Worm (Caenorhabditis elegans) whole organism, mixed stage, embryonic: ENCODE data around the gene C47E12.3.

Experiments used
- M03D4.4 ChIP-seq: sonication (generic microtip); optimal IDR thresholded peaks from 2 replicates; lab custom pipeline; 2017; ENCODE audit warnings: mild to moderate bottlenecking, missing genetic modification characterization, missing compliant biosample characterization
- bed-3 ChIP-seq: fragments of 200-800 bp; sonication (Bioruptor generic); optimal IDR thresholded peaks from 3 replicates; lab custom pipeline; 2018; ENCODE audit warnings: mild to moderate bottlenecking, missing genetic modification characterization, moderate library complexity, missing compliant biosample characterization
- blmp-1 ChIP-seq: fragments of 150-350 bp; optimal IDR thresholded peaks from 2 replicates; lab custom pipeline; 2014; ENCODE audit warnings: missing biosample characterization, missing genetic modification characterization
- ceh-39 ChIP-seq: fragments of 150-350 bp; optimal IDR thresholded peaks from 2 replicates; lab custom pipeline; 2014; ENCODE audit warnings: missing biosample characterization, missing genetic modification characterization
- ceh-43 ChIP-seq: fragments of 200-800 bp; sonication (Bioruptor generic); optimal IDR thresholded peaks from 2 replicates; lab custom pipeline; 2018; ENCODE audit warnings: mild to moderate bottlenecking, missing genetic modification characterization, moderate library complexity, missing compliant biosample characterization
- ces-1 ChIP-seq: fragments of 150-350 bp; optimal IDR thresholded peaks from 2 replicates; lab custom pipeline; 2014; ENCODE audit warnings: missing biosample characterization, missing genetic modification reagents, missing genetic modification characterization
- cnd-1 ChIP-seq: fragments of 200-800 bp; sonication (Bioruptor generic); optimal IDR thresholded peaks from 2 replicates; lab custom pipeline; 2018; ENCODE audit warnings: mild to moderate bottlenecking, missing genetic modification characterization, missing compliant biosample characterization
- drap-1 ChIP-seq: fragments of 200-800 bp; sonication (Bioruptor generic); optimal IDR thresholded peaks from 3 replicates; lab custom pipeline; 2018; ENCODE audit warnings: mild to moderate bottlenecking, missing genetic modification characterization, missing compliant biosample characterization
- elt-1 ChIP-seq: sonication (generic microtip); optimal IDR thresholded peaks from 2 replicates; lab custom pipeline; 2017; ENCODE audit warnings: missing genetic modification characterization, mild to moderate bottlenecking, missing compliant biosample characterization, antibody characterized with exemption, moderate library complexity, borderline replicate concordance; ENCODE audit not compliant: insufficient read depth
- elt-3 ChIP-seq: fragments of 150-350 bp; optimal IDR thresholded peaks from 2 replicates; lab custom pipeline; 2014; ENCODE audit warnings: missing biosample characterization, missing genetic modification characterization
- flh-1 ChIP-seq: fragments of 200-800 bp; sonication (Bioruptor generic); optimal IDR thresholded peaks from 2 replicates; lab custom pipeline; 2018; ENCODE audit warnings: mild to moderate bottlenecking, missing genetic modification characterization, moderate library complexity, missing compliant biosample characterization
- hlh-1 ChIP-seq: fragments of 150-350 bp; optimal IDR thresholded peaks from 2 replicates; lab custom pipeline; 2014; ENCODE audit warnings: missing biosample characterization, missing genetic modification reagents, missing genetic modification characterization
- lin-13 ChIP-seq: fragments of 150-350 bp; optimal IDR thresholded peaks from 2 replicates; lab custom pipeline; 2014; ENCODE audit warnings: missing biosample characterization, missing genetic modification characterization
- lin-32 ChIP-seq: fragments of 200-800 bp; sonication (Bioruptor generic); optimal IDR thresholded peaks from 2 replicates; lab custom pipeline; 2018; ENCODE audit warnings: mild to moderate bottlenecking, missing genetic modification characterization, missing compliant biosample characterization
- lsy-2 ChIP-seq: fragments of 150-350 bp; optimal IDR thresholded peaks from 2 replicates; lab custom pipeline; 2014; ENCODE audit warnings: missing biosample characterization, missing genetic modification characterization
- mep-1 ChIP-seq: fragments of 150-350 bp; optimal IDR thresholded peaks from 2 replicates; lab custom pipeline; 2017; ENCODE audit warnings: missing biosample characterization, missing genetic modification reagents, missing genetic modification characterization, inconsistent platforms
- mls-2 ChIP-seq: sonication (generic microtip); optimal IDR thresholded peaks from 2 replicates; lab custom pipeline; 2016; ENCODE audit warnings: mild to moderate bottlenecking, missing genetic modification characterization, moderate library complexity, missing compliant biosample characterization
- nhr-12 ChIP-seq: fragments of 150-350 bp; optimal IDR thresholded peaks from 2 replicates; lab custom pipeline; 2014; ENCODE audit warnings: missing biosample characterization, missing genetic modification characterization
- nhr-2 ChIP-seq: fragments of 150-350 bp; optimal IDR thresholded peaks from 2 replicates; lab custom pipeline; 2014; ENCODE audit warnings: missing biosample characterization, missing genetic modification characterization
- nhr-237 ChIP-seq: fragments of 150-350 bp; optimal IDR thresholded peaks from 2 replicates; lab custom pipeline; 2014; ENCODE audit warnings: missing biosample characterization, missing genetic modification characterization
- nhr-28 ChIP-seq: fragments of 150-350 bp; optimal IDR thresholded peaks from 2 replicates; lab custom pipeline; 2014; ENCODE audit warnings: missing biosample characterization, missing genetic modification characterization
- nhr-76 ChIP-seq: sonication (generic microtip); optimal IDR thresholded peaks from 2 replicates; lab custom pipeline; 2017; ENCODE audit warnings: missing biosample characterization, missing genetic modification characterization
- sem-2 ChIP-seq: fragments of 200-800 bp; sonication (Bioruptor generic); optimal IDR thresholded peaks from 2 replicates; lab custom pipeline; 2018; ENCODE audit warnings: mild to moderate bottlenecking, missing genetic modification characterization, missing compliant biosample characterization
- snpc-4 ChIP-seq: fragments of 150-350 bp; optimal IDR thresholded peaks from 2 replicates; lab custom pipeline; 2014; ENCODE audit warnings: missing biosample characterization, missing genetic modification characterization
- sptf-1 ChIP-seq: sonication (generic microtip); optimal IDR thresholded peaks from 2 replicates; lab custom pipeline; 2017; ENCODE audit warnings: mild to moderate bottlenecking, missing genetic modification characterization, moderate library complexity, missing compliant biosample characterization
- unc-120 ChIP-seq: sonication (generic microtip); optimal IDR thresholded peaks from 2 replicates; lab custom pipeline; 2017; ENCODE audit warnings: missing genetic modification characterization, missing compliant biosample characterization; ENCODE audit not compliant: poor library complexity, severe bottlenecking
- unc-39 ChIP-seq: fragments of 150-350 bp; optimal IDR thresholded peaks from 2 replicates; lab custom pipeline; 2014; ENCODE audit warnings: missing biosample characterization, missing genetic modification characterization
- unc-62 ChIP-seq: fragments of 150-350 bp; optimal IDR thresholded peaks from 2 replicates; lab custom pipeline; 2014; ENCODE audit warnings: missing biosample characterization, missing genetic modification reagents, missing genetic modification characterization
- zip-8 ChIP-seq: fragments of 150-350 bp; optimal IDR thresholded peaks from 2 replicates; lab custom pipeline; 2014; ENCODE audit warnings: missing biosample characterization, missing genetic modification characterization

The C47E12.3 gene

ce11 chrIV:9998487-9999218 lies 3.0 kb downstream of the C47E12.3 start, which contains the start of gene pyp-1:
Gene pyp-1 (minus strand): TSS chrIV:9998925.
- TF ChIP-seq nhr-76 (tag; lab: Kevin White, UChicago) (no peak), sem-2 (GFP tag; lab: Kevin White, UChicago) (no peak), ceh-39 (tag; lab: Kevin White, UChicago) (no peak), mep-1 (no peak), lsy-2 (tag; lab: Kevin White, UChicago) (peak; percentile 54)
- TF ChIP-seq, all 35 proteins: peak for 1

ce11 chrIV:9994895-9995394 lies 6.7 kb downstream of the C47E12.3 start, which contains the start of gene uba-1:
Gene uba-1 (minus strand): TSS chrIV:9994945.
- TF ChIP-seq nhr-2 (no peak), lin-13 (tag; lab: Kevin White, UChicago) (no peak), lin-32 (GFP tag; lab: Kevin White, UChicago) (no peak), ceh-43 (no peak), snpc-4 (tag; lab: Kevin White, UChicago) (no peak), mls-2 (tag; lab: Kevin White, UChicago) (no peak), elt-3 (tag; lab: Kevin White, UChicago) (no peak), flh-1 (no peak), unc-120 (tag; lab: Kevin White, UChicago) (no peak), nhr-12 (tag; lab: Kevin White, UChicago) (no peak), M03D4.4 (tag; lab: Kevin White, UChicago) (no peak), elt-1 (tag; lab: Kevin White, UChicago) (no peak), lsy-2 (tag; lab: Kevin White, UChicago) (no peak), bed-3 (GFP tag; lab: Kevin White, UChicago) (no peak), ces-1 (GFP tag; lab: Kevin White, UChicago) (no peak), hlh-1 (no peak), cnd-1 (tag; lab: Kevin White, UChicago) (no peak), sptf-1 (tag; lab: Kevin White, UChicago) (no peak), nhr-237 (tag; lab: Kevin White, UChicago) (no peak), blmp-1 (tag; lab: Kevin White, UChicago) (no peak)

ce11 chrIV:9993403-9994132 lies 8.1 kb downstream of the C47E12.3 start:
- TF ChIP-seq unc-62 (GFP tag; lab: Kevin White, UChicago) (no peak), lsy-2 (tag; lab: Kevin White, UChicago) (no peak), sem-2 (GFP tag; lab: Kevin White, UChicago) (no peak), nhr-12 (tag; lab: Kevin White, UChicago) (no peak), blmp-1 (tag; lab: Kevin White, UChicago) (no peak), drap-1 (GFP tag; lab: Kevin White, UChicago) (no peak), ceh-39 (tag; lab: Kevin White, UChicago) (no peak), unc-39 (tag; lab: Kevin White, UChicago) (no peak)
- TF ChIP-seq, all 35 proteins: peak for 0

DNA sequence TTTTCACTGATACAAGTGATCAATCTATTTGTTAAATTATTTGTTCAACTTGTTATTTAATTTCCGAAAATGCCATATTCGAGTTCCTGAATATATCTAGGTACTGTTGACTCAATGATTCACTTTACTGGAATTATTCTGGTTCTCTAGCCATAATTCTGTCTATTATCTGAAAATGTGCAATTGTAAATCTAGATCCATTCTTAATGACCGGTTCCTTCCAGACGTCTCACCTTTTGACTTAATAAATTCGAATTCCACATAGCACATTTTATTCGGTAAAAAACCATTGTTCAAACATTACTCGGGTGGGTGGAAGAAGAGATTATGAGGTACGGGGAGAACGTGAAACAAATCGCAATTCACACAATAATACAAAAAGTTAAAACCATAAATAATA lies 12.2 kb downstream of the C47E12.3 start:
- TF ChIP-seq sptf-1 (tag; lab: Kevin White, UChicago): no peak
- no peak for TF ChIP-seq lsy-2 (tag; lab: Kevin White, UChicago)
- TF ChIP-seq hlh-1: no peak
- no peak for TF ChIP-seq snpc-4 (tag; lab: Kevin White, UChicago)
- no peak for TF ChIP-seq mep-1
- no peak for TF ChIP-seq elt-3 (tag; lab: Kevin White, UChicago)
- TF ChIP-seq sem-2 (GFP tag; lab: Kevin White, UChicago): no peak
- no peak for TF ChIP-seq nhr-237 (tag; lab: Kevin White, UChicago)
- TF ChIP-seq cnd-1 (tag; lab: Kevin White, UChicago): no peak
- TF ChIP-seq nhr-28 (tag; lab: Kevin White, UChicago): no peak
- TF ChIP-seq zip-8 (tag; lab: Kevin White, UChicago): no peak
- TF ChIP-seq lin-13 (tag; lab: Kevin White, UChicago): no peak
- TF ChIP-seq nhr-2: no peak
- no peak for TF ChIP-seq ces-1 (GFP tag; lab: Kevin White, UChicago)
- TF ChIP-seq, all 35 proteins: peak for 0
